Worm (Caenorhabditis elegans): Measurements from ENCODE around the gene F10E7.11.

The F10E7.11 gene

DNA sequence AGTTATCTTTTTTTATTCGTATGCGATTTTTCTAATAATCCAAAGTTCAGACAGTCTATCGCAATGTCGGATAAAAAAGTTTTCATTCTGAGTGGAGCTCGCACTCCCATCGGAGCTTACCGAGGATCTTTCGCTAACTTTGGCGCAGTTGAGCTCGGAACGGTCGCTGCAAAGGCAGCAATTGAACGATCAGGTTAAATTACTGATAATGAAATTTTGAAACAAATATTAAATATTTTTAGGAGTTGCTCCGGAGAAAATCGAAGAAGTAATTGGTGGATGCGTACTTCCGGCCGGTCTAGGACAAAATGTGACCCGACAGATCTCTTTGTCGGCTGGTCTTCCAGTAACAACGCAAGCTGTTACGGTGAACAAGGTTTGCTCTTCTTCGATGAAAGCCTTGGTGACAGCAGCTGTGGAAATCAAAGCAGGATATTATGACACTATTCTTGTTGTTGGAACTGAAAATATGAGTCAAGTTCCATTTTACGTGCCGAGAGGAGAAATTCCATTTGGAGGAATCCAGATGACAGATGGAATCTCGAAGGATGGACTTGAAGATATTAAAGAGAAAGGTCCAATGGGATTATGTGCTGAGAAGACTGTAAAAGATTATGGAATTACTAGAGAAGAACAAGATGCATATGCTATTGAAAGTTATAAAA, 47.0 kb downstream of the F10E7.11 start, which contains the start of gene T02G5.7:
T02G5.7 (plus strand) TSS at position 51 of the 665 bp plus-strand sequence.
- peak in 1 of 2 experiments; percentile 8 for TF ChIP-seq lsy-2 (tag; optimal IDR thresholded peaks at IDR 0.05)
- no peak for TF ChIP-seq ztf-1 (GFP tag; conservative IDR thresholded peaks at IDR 0.05)
- TF ChIP-seq C34F6.9 (tag; optimal IDR thresholded peaks at IDR 0.05), result no peak

DNA sequence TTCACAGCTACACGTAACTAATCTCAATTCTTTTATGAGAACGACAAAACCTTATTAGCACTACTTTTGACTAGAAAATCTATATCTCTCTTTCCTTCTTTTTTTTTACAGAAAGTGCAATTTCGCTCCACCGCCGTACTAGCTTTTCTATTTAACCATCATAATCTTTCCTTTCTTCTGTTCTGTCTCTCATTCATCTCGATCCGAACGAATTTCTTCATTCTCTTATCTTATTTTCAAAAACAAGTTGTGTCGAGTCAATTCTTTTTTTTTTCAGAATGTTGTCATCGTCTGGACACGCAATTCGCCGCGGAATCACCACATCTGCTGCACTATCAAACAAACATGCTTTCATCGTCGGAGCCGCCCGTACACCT, 49.2 kb downstream of the F10E7.11 start, which contains the start of gene kat-1:
kat-1 (plus strand) TSS at position 278 of the 377 bp plus-strand sequence.
- no peak for TF ChIP-seq peb-1 (tag; optimal IDR thresholded peaks at IDR 0.05)

DNA sequence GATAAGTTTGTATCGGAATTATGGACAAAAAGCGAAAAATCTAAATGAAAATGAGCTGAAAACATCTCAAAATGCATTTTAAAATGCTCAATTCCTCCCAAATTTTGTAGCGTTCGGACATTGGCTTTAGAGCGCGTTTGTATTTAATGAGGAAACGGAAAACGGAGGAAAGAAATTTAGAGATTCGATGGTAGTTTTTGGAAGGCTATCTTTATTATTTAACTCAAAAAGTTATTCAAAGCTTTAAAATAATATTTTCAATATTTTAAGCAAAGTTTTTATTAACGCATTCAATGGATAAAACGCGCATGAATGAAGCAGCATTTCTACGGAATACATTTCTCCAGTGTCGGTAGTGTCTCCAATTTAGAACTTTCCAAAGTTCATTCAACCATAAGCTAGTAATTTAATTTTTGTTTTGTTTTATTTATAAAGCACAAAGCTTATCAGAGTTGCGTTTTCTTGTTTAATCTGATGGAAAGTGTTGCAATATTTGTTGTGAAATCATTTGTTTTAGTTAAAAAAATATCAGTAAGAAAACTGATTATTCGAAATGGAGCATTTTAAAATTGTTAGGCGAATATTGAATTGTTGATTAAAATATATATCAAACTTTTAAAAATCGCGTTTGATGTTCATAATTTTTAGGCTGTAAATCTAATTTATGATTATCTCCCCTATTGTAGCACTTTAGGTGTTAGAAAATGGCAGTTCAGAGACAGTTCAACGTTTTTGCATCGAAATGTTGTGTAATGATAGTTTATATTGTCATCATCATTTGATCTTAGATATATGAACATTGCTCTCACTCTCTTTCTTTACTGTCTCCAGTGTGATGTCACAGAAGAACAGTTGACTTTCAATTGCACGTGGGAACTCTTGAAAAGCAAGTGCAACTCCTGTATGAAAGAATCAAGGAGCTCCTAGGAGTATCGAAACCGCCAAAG, 49.8 kb downstream of the F10E7.11 start:
- TF ChIP-seq sma-9 (GFP tag; optimal IDR thresholded peaks at IDR 0.05) (peak; percentile 76), sma-9 (tag; optimal IDR thresholded peaks at IDR 0.05) (no peak), crh-2 (tag; optimal IDR thresholded peaks at IDR 0.05) (peak; percentile 42), mdl-1 (tag; optimal IDR thresholded peaks at IDR 0.05) (peak in 1 of 2 experiments; percentile 23), egl-27 (tag; optimal IDR thresholded peaks at IDR 0.05) (no peak), lin-11 (tag; optimal IDR thresholded peaks at IDR 0.05) (no peak), nhr-10 (tag; optimal IDR thresholded peaks at IDR 0.05) (no peak), gmeb-1 (tag; optimal IDR thresholded peaks at IDR 0.05) (peak; percentile 50), nhr-11 (tag; optimal IDR thresholded peaks at IDR 0.05) (peak; percentile 57), C34F6.9 (tag; optimal IDR thresholded peaks at IDR 0.05) (peak; percentile 96), alr-1 (tag; optimal IDR thresholded peaks at IDR 0.05) (no peak), fos-1 (tag; optimal IDR thresholded peaks at IDR 0.05) (peak; percentile 24), sma-3 (GFP tag; optimal IDR thresholded peaks at IDR 0.05) (peak; percentile 73), ztf-1 (GFP tag; conservative IDR thresholded peaks at IDR 0.05) (no peak), nhr-129 (tag; optimal IDR thresholded peaks at IDR 0.05) (peak; percentile 70), nhr-237 (tag; optimal IDR thresholded peaks at IDR 0.05) (no peak), mab-5 (tag; optimal IDR thresholded peaks at IDR 0.05) (no peak), lin-13 (GFP tag; optimal IDR thresholded peaks at IDR 0.05) (peak; percentile 41), lsy-2 (tag; optimal IDR thresholded peaks at IDR 0.05) (peak; percentile 14 to 83), ztf-4 (tag; optimal IDR thresholded peaks at IDR 0.05) (peak; percentile 2), dmd-4 (tag; optimal IDR thresholded peaks at IDR 0.05) (no peak), nhr-21 (tag; optimal IDR thresholded peaks at IDR 0.05) (peak; percentile 12), mbf-1 (tag; optimal IDR thresholded peaks at IDR 0.05) (no peak), unc-62 (GFP tag; optimal IDR thresholded peaks at IDR 0.05) (no peak), ceh-82 (tag; optimal IDR thresholded peaks at IDR 0.05) (no peak), unc-55 (GFP tag; optimal IDR thresholded peaks at IDR 0.05) (peak; percentile 77), lin-39 (tag; optimal IDR thresholded peaks at IDR 0.05) (no peak), ceh-16 (tag; optimal IDR thresholded peaks at IDR 0.05) (no peak), unc-39 (tag; optimal IDR thresholded peaks at IDR 0.05) (no peak), F13H6.1 (tag; optimal IDR thresholded peaks at IDR 0.05) (peak; percentile 55), blmp-1 (tag; optimal IDR thresholded peaks at IDR 0.05; ENCODE audit: insufficient read depth) (no peak), ztf-11 (tag; optimal IDR thresholded peaks at IDR 0.05) (no peak), ama-1 (optimal IDR thresholded peaks at IDR 0.05) (no peak), nhr-77 (tag; optimal IDR thresholded peaks at IDR 0.05) (no peak)

DNA sequence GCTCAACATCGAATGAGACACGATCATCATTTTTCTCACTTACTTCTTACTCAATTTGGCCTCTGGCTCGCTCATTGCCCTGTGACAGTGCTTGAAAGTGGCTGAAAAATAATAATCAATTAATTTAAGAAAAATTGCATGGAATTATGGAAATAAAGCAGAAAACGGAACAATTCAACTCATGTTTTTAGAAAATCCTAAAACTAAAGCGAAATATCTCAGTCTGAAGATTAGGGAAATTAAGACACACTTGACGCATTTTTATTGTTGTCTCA, 50.4 kb downstream of the F10E7.11 start, which contains the start of gene kars-1:
kars-1 (minus strand) TSS at position 101 of the 275 bp plus-strand sequence.
- TF ChIP-seq R02D3.7 (tag; optimal IDR thresholded peaks at IDR 0.05) (no peak), zag-1 (tag; optimal IDR thresholded peaks at IDR 0.05) (no peak), gmeb-1 (tag; optimal IDR thresholded peaks at IDR 0.05) (no peak), nhr-237 (tag; optimal IDR thresholded peaks at IDR 0.05) (no peak), elt-1 (tag; optimal IDR thresholded peaks at IDR 0.05) (no peak), alr-1 (tag; optimal IDR thresholded peaks at IDR 0.05) (no peak), elt-3 (tag; optimal IDR thresholded peaks at IDR 0.05) (no peak), lin-13 (GFP tag; optimal IDR thresholded peaks at IDR 0.05) (no peak), ztf-1 (GFP tag; conservative IDR thresholded peaks at IDR 0.05) (no peak), nhr-77 (tag; optimal IDR thresholded peaks at IDR 0.05) (no peak), ztf-11 (tag; optimal IDR thresholded peaks at IDR 0.05) (no peak), fos-1 (tag; optimal IDR thresholded peaks at IDR 0.05) (no peak), nhr-11 (tag; optimal IDR thresholded peaks at IDR 0.05) (no peak), crh-2 (tag; optimal IDR thresholded peaks at IDR 0.05) (no peak), nhr-129 (tag; optimal IDR thresholded peaks at IDR 0.05) (no peak), sma-9 (GFP tag; optimal IDR thresholded peaks at IDR 0.05) (no peak), sma-9 (tag; optimal IDR thresholded peaks at IDR 0.05) (no peak), skn-1 (tag; optimal IDR thresholded peaks at IDR 0.05) (no peak), lin-11 (tag; optimal IDR thresholded peaks at IDR 0.05) (no peak), lsy-2 (tag; optimal IDR thresholded peaks at IDR 0.05) (no peak)
